Fruit fly (Drosophila melanogaster) whole organism: ENCODE results near the gene SecS.

Source experiments
- Dll ChIP-seq: fragments of >200 bp; optimal IDR thresholded peaks from 2 replicates; lab custom pipeline; 2017
- pan ChIP-seq: fragments of >200 bp; optimal IDR thresholded peaks from 2 replicates; lab custom pipeline; 2017
- psq ChIP-seq: fragments of >200 bp; optimal IDR thresholded peaks from 2 replicates; lab custom pipeline; 2017
- usp ChIP-seq: fragments of >200 bp; optimal IDR thresholded peaks from 2 replicates; lab custom pipeline; 2017; ENCODE audit warnings: missing biosample characterization, missing genetic modification characterization, mixed read lengths

dm6 chr3R:5599521-5600360, 1.5 kb upstream of the SecS start:
- TF ChIP-seq Dll (lab: Kevin White, UChicago) (no peak), usp (GFP tag; lab: Kevin White, UChicago) (no peak), psq (lab: Kevin White, UChicago) (no peak), pan (lab: Kevin White, UChicago) (no peak)
